Fruit fly (Drosophila melanogaster) whole organism, embryonic: ENCODE data around the gene Drsl5.

ENCODE experiments used
- CG10543 ChIP-seq: fragments of 200-800 bp; sonication (Bioruptor generic); optimal IDR thresholded peaks from 3 replicates; lab custom pipeline; 2017; ENCODE audit warnings: missing biosample characterization, mild to moderate bottlenecking, missing genetic modification characterization, moderate library complexity
- CG14965 ChIP-seq: fragments of 200-800 bp; sonication (Bioruptor generic); optimal IDR thresholded peaks from 2 replicates; lab custom pipeline; 2016; ENCODE audit warnings: missing biosample characterization, missing genetic modification characterization, borderline replicate concordance
- CG16779 ChIP-seq: fragments of 200-800 bp; sonication (Bioruptor generic); IDR thresholded peaks from 2 replicates; pipeline ENCODE4 v1.3.6; 2022; ENCODE audit warnings: missing biosample characterization, missing genetic modification characterization
- CG16813 ChIP-seq: fragments of 200-800 bp; sonication (Bioruptor generic); IDR thresholded peaks from 3 replicates; pipeline ENCODE4 v1.3.6; 2022; ENCODE audit warnings: missing biosample characterization, missing genetic modification characterization; ENCODE audit not compliant: partially characterized antibody
- CG2199 ChIP-seq: fragments of 200-800 bp; sonication (Bioruptor generic); IDR thresholded peaks from 3 replicates; pipeline ENCODE4 v1.3.6; 2022; ENCODE audit warnings: missing biosample characterization, missing genetic modification characterization
- CG5953 ChIP-seq: fragments of 200-800 bp; sonication (Bioruptor generic); IDR thresholded peaks from 2 replicates; pipeline ENCODE4 v1.3.6; 2022; ENCODE audit warnings: missing biosample characterization, missing genetic modification characterization
- CG9797 ChIP-seq: fragments of 200-800 bp; sonication (Bioruptor generic); optimal IDR thresholded peaks from 3 replicates; lab custom pipeline; 2018; ENCODE audit warnings: missing biosample characterization, mild to moderate bottlenecking, missing genetic modification characterization
- HLH54F ChIP-seq: fragments of 200-800 bp; sonication (Bioruptor generic); optimal IDR thresholded peaks from 3 replicates; lab custom pipeline; 2016; ENCODE audit warnings: missing biosample characterization, missing genetic modification characterization
- ato ChIP-seq: fragments of 200-800 bp; sonication (Bioruptor generic); IDR thresholded peaks from 2 replicates; pipeline ENCODE4 v1.3.6; 2022; ENCODE audit warnings: missing biosample characterization, missing genetic modification characterization; ENCODE audit not compliant: partially characterized antibody
- ro ChIP-seq: fragments of 200-800 bp; sonication (Bioruptor generic); IDR thresholded peaks from 2 replicates; pipeline ENCODE4 v1.3.6; 2022; ENCODE audit warnings: missing biosample characterization, missing genetic modification characterization
- seq ChIP-seq: fragments of 200-800 bp; sonication (Bioruptor generic); IDR thresholded peaks from 2 replicates; pipeline ENCODE4 v1.3.6; 2022; ENCODE audit warnings: missing biosample characterization, missing genetic modification characterization

DNA sequence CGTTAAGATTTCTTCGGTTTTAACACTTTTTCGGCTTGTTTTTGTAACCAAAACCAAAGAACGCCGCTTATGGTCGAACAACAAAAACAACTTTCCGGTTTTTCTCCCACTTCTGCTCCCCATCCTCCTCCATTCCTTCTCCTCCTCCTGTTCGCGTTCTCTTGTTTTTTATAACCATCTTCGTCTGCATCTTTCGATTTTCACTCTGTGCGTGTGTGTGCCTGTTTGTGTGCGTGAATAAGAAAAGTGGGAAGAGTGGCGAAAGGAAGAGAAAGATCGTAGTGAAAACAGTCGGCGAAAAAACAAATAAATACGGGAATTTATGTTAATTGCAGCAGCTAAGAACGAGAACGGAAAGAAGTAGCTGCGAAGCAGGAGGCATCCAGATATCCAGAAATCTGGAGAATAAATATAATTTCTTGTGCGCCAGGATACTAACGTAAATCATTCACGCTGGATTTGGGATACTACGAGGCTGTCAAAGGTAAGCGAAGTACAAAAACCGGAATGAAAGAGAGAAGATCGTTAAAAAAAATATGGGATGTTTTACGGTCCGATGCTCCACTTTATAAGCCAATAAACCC lies 20.9 kb downstream of the Drsl5 start:
- no peak for TF ChIP-seq CG16779 (GFP tag; lab: Robert Waterston, UW)
- no peak for TF ChIP-seq CG5953 (GFP tag; lab: Robert Waterston, UW)
- TF ChIP-seq seq = no peak
- TF ChIP-seq CG16813 (GFP tag; lab: Robert Waterston, UW) = no peak
- no peak for TF ChIP-seq CG10543
- TF ChIP-seq ato (GFP tag; lab: Robert Waterston, UW) = no peak
- TF ChIP-seq CG14965 = no peak
- no peak for TF ChIP-seq HLH54F (GFP tag; lab: Kevin White, UChicago)
- no peak for TF ChIP-seq ro (GFP tag; lab: Robert Waterston, UW)
- no peak for TF ChIP-seq CG9797 (GFP tag; lab: Kevin White, UChicago)
- TF ChIP-seq CG2199 (GFP tag; lab: Robert Waterston, UW) = no peak
